Worm (Caenorhabditis elegans) whole organism, L2 larva: ENCODE results near the gene osgn-1.

Experiments
- C34F6.9 ChIP-seq: fragments of 150-350 bp; optimal IDR thresholded peaks from 2 replicates; lab custom pipeline; 2014; ENCODE audit warnings: missing biosample characterization, missing genetic modification characterization
- F13H6.1 ChIP-seq: sonication (generic microtip); optimal IDR thresholded peaks from 2 replicates; lab custom pipeline; 2016; ENCODE audit warnings: missing genetic modification characterization, missing compliant biosample characterization
- Y55F3AM.14 ChIP-seq: fragments of 200-800 bp; sonication (Bioruptor generic); optimal IDR thresholded peaks from 2 replicates; lab custom pipeline; 2018; ENCODE audit warnings: mild to moderate bottlenecking, missing genetic modification characterization, missing compliant biosample characterization
- alr-1 ChIP-seq: fragments of 150-350 bp; optimal IDR thresholded peaks from 2 replicates; lab custom pipeline; 2014; ENCODE audit warnings: missing biosample characterization, missing genetic modification characterization
- ama-1 ChIP-seq: fragments of 150-350 bp; optimal IDR thresholded peaks from 2 replicates; lab custom pipeline; 2018; ENCODE audit warnings: inconsistent platforms
- blmp-1 ChIP-seq: sonication (generic microtip); optimal IDR thresholded peaks from 2 replicates; lab custom pipeline; 2017; ENCODE audit warnings: missing genetic modification characterization, mild to moderate bottlenecking, missing compliant biosample characterization, antibody characterized with exemption, moderate library complexity; ENCODE audit not compliant: insufficient read depth
- ceh-16 ChIP-seq: fragments of 150-350 bp; optimal IDR thresholded peaks from 2 replicates; lab custom pipeline; 2014; ENCODE audit warnings: missing biosample characterization, missing genetic modification characterization
- ceh-82 ChIP-seq: fragments of 150-350 bp; optimal IDR thresholded peaks from 2 replicates; lab custom pipeline; 2014; ENCODE audit warnings: missing biosample characterization, missing genetic modification characterization
- dmd-4 ChIP-seq: sonication (generic microtip); optimal IDR thresholded peaks from 2 replicates; lab custom pipeline; 2017; ENCODE audit warnings: missing biosample characterization, missing genetic modification characterization
- elt-1 ChIP-seq: fragments of 150-350 bp; optimal IDR thresholded peaks from 2 replicates; lab custom pipeline; 2014; ENCODE audit warnings: missing biosample characterization, missing genetic modification characterization
- fos-1 ChIP-seq: fragments of 150-350 bp; optimal IDR thresholded peaks from 2 replicates; lab custom pipeline; 2014; ENCODE audit warnings: missing biosample characterization, missing genetic modification characterization
- gmeb-1 ChIP-seq: fragments of 150-350 bp; optimal IDR thresholded peaks from 2 replicates; lab custom pipeline; 2014; ENCODE audit warnings: missing biosample characterization, missing genetic modification characterization
- lin-13 ChIP-seq: fragments of 150-350 bp; optimal IDR thresholded peaks from 2 replicates; lab custom pipeline; 2014; ENCODE audit warnings: missing biosample characterization, missing genetic modification reagents, missing genetic modification characterization
- lin-39 ChIP-seq: fragments of 150-350 bp; optimal IDR thresholded peaks from 2 replicates; lab custom pipeline; 2014; ENCODE audit warnings: missing biosample characterization, missing genetic modification reagents, missing genetic modification characterization
- lsy-2 ChIP-seq, 2 experiments: fragments of 150-350 bp in 1 of 2; sonication (generic microtip) in 1 of 2; optimal IDR thresholded peaks; 2 replicates each; lab custom pipeline; 2014 to 2017; ENCODE audit warnings: missing biosample characterization in 2 of 2, missing genetic modification characterization in 2 of 2
- mab-5 ChIP-seq: fragments of 150-350 bp; optimal IDR thresholded peaks from 2 replicates; lab custom pipeline; 2014; ENCODE audit warnings: missing biosample characterization, missing genetic modification characterization
- mdl-1 ChIP-seq, 2 experiments: fragments of 150-350 bp in 1 of 2; sonication (generic microtip) in 1 of 2; optimal IDR thresholded peaks; 2 replicates each; lab custom pipeline; 2017; ENCODE audit warnings: missing biosample characterization in 2 of 2, missing genetic modification characterization in 2 of 2
- nhr-11 ChIP-seq: fragments of 150-350 bp; optimal IDR thresholded peaks from 2 replicates; lab custom pipeline; 2014; ENCODE audit warnings: missing biosample characterization, missing genetic modification characterization
- nhr-129 ChIP-seq: fragments of 150-350 bp; optimal IDR thresholded peaks from 2 replicates; lab custom pipeline; 2014; ENCODE audit warnings: missing biosample characterization, missing genetic modification characterization
- nhr-21 ChIP-seq: fragments of 150-350 bp; optimal IDR thresholded peaks from 2 replicates; lab custom pipeline; 2014; ENCODE audit warnings: missing biosample characterization, missing genetic modification characterization
- nhr-23 ChIP-seq: fragments of 150-350 bp; optimal IDR thresholded peaks from 2 replicates; lab custom pipeline; 2014; ENCODE audit warnings: missing biosample characterization, missing genetic modification reagents, missing genetic modification characterization
- nhr-237 ChIP-seq: fragments of 150-350 bp; optimal IDR thresholded peaks from 2 replicates; lab custom pipeline; 2014; ENCODE audit warnings: missing biosample characterization, missing genetic modification characterization
- nhr-25 ChIP-seq: fragments of 150-350 bp; sonication (generic microtip); optimal IDR thresholded peaks from 3 replicates; lab custom pipeline; 2014; ENCODE audit warnings: missing biosample characterization, missing genetic modification characterization
- nhr-6 ChIP-seq: fragments of 150-350 bp; optimal IDR thresholded peaks from 2 replicates; lab custom pipeline; 2014; ENCODE audit warnings: missing biosample characterization, missing genetic modification characterization
- peb-1 ChIP-seq: fragments of 150-350 bp; optimal IDR thresholded peaks from 2 replicates; lab custom pipeline; 2014; ENCODE audit warnings: missing biosample characterization, missing genetic modification characterization
- sem-4 ChIP-seq: fragments of 150-350 bp; optimal IDR thresholded peaks from 2 replicates; lab custom pipeline; 2014; ENCODE audit warnings: missing biosample characterization, missing genetic modification reagents, missing genetic modification characterization
- skn-1 ChIP-seq: sonication (generic microtip); optimal IDR thresholded peaks from 2 replicates; lab custom pipeline; 2017; ENCODE audit warnings: missing biosample characterization, missing genetic modification characterization
- sma-3 ChIP-seq: sonication (generic microtip); optimal IDR thresholded peaks from 2 replicates; lab custom pipeline; 2016; ENCODE audit warnings: missing genetic modification reagents, missing genetic modification characterization, missing compliant biosample characterization
- sma-9 ChIP-seq, 2 experiments: fragments of 150-350 bp in 1 of 2; sonication (generic microtip) in 1 of 2; optimal IDR thresholded peaks; 2 replicates each; lab custom pipeline; 2014 to 2016; ENCODE audit warnings: missing genetic modification characterization in 2 of 2, mild to moderate bottlenecking in 1 of 2, missing biosample characterization in 1 of 2, missing compliant biosample characterization in 1 of 2, missing genetic modification reagents in 1 of 2, moderate library complexity in 1 of 2
- unc-55 ChIP-seq: fragments of 150-350 bp; sonication (generic microtip); optimal IDR thresholded peaks from 3 replicates; lab custom pipeline; 2014; ENCODE audit warnings: missing biosample characterization, missing genetic modification reagents, missing genetic modification characterization
- unc-62 ChIP-seq: fragments of 150-350 bp; optimal IDR thresholded peaks from 2 replicates; lab custom pipeline; 2014; ENCODE audit warnings: missing biosample characterization, missing genetic modification reagents, missing genetic modification characterization
- zag-1 ChIP-seq: fragments of 150-350 bp; optimal IDR thresholded peaks from 2 replicates; lab custom pipeline; 2014; ENCODE audit warnings: missing biosample characterization, missing genetic modification characterization
- ztf-11 ChIP-seq: sonication (generic microtip); optimal IDR thresholded peaks from 2 replicates; lab custom pipeline; 2017; ENCODE audit warnings: missing biosample characterization, missing genetic modification characterization
- ztf-4 ChIP-seq: fragments of 150-350 bp; optimal IDR thresholded peaks from 2 replicates; lab custom pipeline; 2014; ENCODE audit warnings: missing biosample characterization, missing genetic modification characterization

Gene osgn-1

ce11 chrIV:4247334-4247733 is 40.1 kb downstream of the osgn-1 start (continued):
- peak; percentile 78 for TF ChIP-seq unc-55

DNA sequence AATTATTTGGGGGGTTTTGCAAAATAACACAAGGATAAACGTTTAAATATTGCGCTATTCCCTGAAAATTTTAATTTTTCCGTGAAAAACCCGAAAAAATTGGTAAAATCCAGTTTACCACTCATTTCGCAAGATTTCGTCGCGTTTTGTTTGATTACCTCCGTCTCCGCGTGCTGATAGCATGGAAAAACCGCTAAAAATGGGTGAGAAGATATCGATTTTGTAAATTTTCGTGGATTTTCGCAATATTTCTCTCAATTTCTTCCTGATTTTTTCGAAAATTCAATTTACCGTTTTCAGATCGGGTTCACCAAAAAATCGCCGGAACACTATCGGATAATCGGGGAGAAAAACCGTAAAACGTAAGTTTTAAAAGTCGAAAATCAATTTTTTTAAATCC is 40.6 kb downstream of the osgn-1 start, which contains the start of gene ama-1:
Gene ama-1 (plus strand): TSS at position 301 of the 400 bp plus-strand sequence.
- TF ChIP-seq nhr-23 (tag; lab: Kevin White, UChicago) (no peak), ceh-16 (tag; lab: Kevin White, UChicago) (no peak), sem-4 (no peak), lsy-2 (tag; optimal IDR thresholded peaks at IDR 0.05; lab: Kevin White, UChicago) (no peak), ztf-11 (tag; lab: Kevin White, UChicago) (no peak), dmd-4 (tag; lab: Kevin White, UChicago) (no peak), mab-5 (tag; lab: Kevin White, UChicago) (no peak), ztf-4 (tag; lab: Kevin White, UChicago) (no peak), blmp-1 (tag; lab: Kevin White, UChicago) (no peak), nhr-21 (tag; lab: Kevin White, UChicago) (no peak), nhr-6 (tag; lab: Kevin White, UChicago) (no peak), zag-1 (tag; lab: Kevin White, UChicago) (no peak), nhr-129 (no peak), ceh-82 (tag; lab: Kevin White, UChicago) (no peak), mdl-1 (tag; optimal IDR thresholded peaks at IDR 0.05; lab: Kevin White, UChicago) (no peak), sma-3 (GFP tag; lab: Kevin White, UChicago) (no peak), fos-1 (tag; lab: Kevin White, UChicago) (no peak), lin-13 (GFP tag; lab: Kevin White, UChicago) (no peak)
- TF ChIP-seq, all 48 proteins: peak for 0

DNA sequence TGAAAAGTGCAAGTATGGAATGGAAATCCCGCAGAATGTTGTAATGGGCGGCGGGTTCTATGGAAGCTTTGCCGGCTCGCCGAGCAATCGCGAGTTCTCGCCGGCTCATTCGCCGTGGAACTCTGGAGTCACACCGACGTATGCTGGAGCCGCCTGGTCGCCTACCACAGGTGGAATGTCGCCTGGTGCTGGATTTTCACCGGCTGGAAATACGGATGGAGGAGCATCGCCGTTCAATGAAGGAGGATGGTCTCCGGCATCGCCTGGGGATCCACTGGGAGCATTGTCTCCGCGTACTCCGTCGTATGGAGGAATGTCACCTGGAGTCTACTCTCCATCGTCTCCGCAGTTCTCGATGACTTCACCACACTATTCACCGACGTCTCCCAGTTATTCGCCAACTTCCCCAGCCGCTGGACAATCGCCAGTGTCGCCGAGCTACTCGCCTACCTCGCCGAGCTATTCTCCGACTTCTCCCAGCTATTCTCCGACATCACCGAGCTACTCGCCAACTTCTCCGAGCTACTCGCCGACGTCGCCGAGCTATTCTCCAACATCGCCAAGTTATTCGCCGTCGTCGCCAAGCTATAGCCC is 47.9 kb downstream of the osgn-1 start:
- no peak for TF ChIP-seq dmd-4 (tag; lab: Kevin White, UChicago)

ce11 chrIV:4259433-4259832 is 52.2 kb downstream of the osgn-1 start:
- TF ChIP-seq lin-39 (tag; lab: Kevin White, UChicago) (no peak), nhr-25 (tag; lab: Kevin White, UChicago) (no peak), fos-1 (tag; lab: Kevin White, UChicago) (peak; percentile 78)

DNA sequence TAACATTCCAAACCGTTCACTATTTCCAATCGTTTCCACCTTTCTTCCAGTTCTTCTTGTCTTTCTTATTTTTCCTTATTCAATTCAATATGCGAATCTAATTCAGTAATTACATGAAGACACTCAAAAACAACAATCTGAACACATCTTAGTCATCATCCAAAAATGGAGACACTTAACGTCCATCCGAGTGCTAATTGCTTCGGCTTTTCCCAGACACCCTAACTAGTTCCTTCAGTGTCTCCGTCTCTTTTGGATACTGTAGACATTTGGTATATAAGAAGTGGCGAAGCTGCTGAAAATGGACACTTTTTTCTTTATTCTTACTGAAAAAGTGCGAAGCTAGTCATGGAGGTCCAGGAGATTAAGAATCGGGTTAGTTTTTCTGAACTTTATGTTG is 55.8 kb downstream of the osgn-1 start, which contains the start of gene col-33:
Gene col-33 (plus strand): TSS at position 301 of the 400 bp plus-strand sequence.
- no peak for TF ChIP-seq lsy-2 (tag; optimal IDR thresholded peaks at IDR 0.05; lab: Kevin White, UChicago)

DNA sequence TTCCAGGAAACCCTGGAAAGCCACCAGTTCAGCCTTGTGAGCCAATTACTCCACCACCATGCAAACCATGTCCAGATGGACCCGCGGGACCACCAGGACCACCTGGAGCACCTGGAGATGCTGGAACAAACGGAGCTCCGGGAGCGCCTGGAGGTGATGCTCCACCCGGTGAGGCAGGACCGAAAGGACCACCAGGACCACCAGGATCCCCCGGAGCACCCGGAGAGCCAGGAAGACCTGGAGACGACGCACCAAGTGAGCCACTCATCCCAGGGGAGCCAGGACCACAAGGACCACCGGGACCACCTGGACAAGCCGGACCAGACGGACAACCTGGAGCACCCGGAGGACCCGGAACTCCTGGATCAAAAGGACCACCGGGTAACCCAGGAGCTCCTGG is 57.5 kb downstream of the osgn-1 start:
- TF ChIP-seq ama-1 (lab: Kevin White, UChicago) (no peak), nhr-6 (tag; lab: Kevin White, UChicago) (no peak), skn-1 (tag; lab: Kevin White, UChicago) (no peak)

ce11 chrIV:4265224-4265623 is 58.0 kb downstream of the osgn-1 start, which contains the start of gene F36A4.5:
Gene F36A4.5 (plus strand): TSS chrIV:4265524.
- TF ChIP-seq unc-62 (no peak), ceh-16 (tag; lab: Kevin White, UChicago) (no peak), nhr-23 (tag; lab: Kevin White, UChicago) (no peak), Y55F3AM.14 (GFP tag; lab: Kevin White, UChicago) (no peak), sma-9 (GFP tag; optimal IDR thresholded peaks at IDR 0.05; lab: Kevin White, UChicago) (no peak), sma-9 (tag; optimal IDR thresholded peaks at IDR 0.05; lab: Kevin White, UChicago) (no peak)

ce11 chrIV:4265951-4266350 is 58.8 kb downstream of the osgn-1 start:
- no peak for TF ChIP-seq peb-1 (tag; lab: Kevin White, UChicago)
- no peak for TF ChIP-seq gmeb-1
- TF ChIP-seq alr-1, result no peak
- TF ChIP-seq zag-1 (tag; lab: Kevin White, UChicago), result no peak
- TF ChIP-seq lin-13 (GFP tag; lab: Kevin White, UChicago), result no peak
- no peak for TF ChIP-seq nhr-237 (tag; lab: Kevin White, UChicago)
- TF ChIP-seq mdl-1 (tag; optimal IDR thresholded peaks at IDR 0.05; lab: Kevin White, UChicago), result no peak
- no peak for TF ChIP-seq blmp-1 (tag; lab: Kevin White, UChicago)
- no peak for TF ChIP-seq nhr-11 (tag; lab: Kevin White, UChicago)
- no peak for TF ChIP-seq nhr-25 (tag; lab: Kevin White, UChicago)
- TF ChIP-seq skn-1 (tag; lab: Kevin White, UChicago), result no peak
- TF ChIP-seq elt-1 (tag; lab: Kevin White, UChicago), result no peak
- TF ChIP-seq mab-5 (tag; lab: Kevin White, UChicago), result no peak
- TF ChIP-seq C34F6.9 (tag; lab: Kevin White, UChicago), result no peak
- no peak for TF ChIP-seq F13H6.1
- TF ChIP-seq, all 48 proteins: peak for 0
